Fruit fly (Drosophila melanogaster): ENCODE results near the gene Brd7-9.

The Brd7-9 gene

DNA sequence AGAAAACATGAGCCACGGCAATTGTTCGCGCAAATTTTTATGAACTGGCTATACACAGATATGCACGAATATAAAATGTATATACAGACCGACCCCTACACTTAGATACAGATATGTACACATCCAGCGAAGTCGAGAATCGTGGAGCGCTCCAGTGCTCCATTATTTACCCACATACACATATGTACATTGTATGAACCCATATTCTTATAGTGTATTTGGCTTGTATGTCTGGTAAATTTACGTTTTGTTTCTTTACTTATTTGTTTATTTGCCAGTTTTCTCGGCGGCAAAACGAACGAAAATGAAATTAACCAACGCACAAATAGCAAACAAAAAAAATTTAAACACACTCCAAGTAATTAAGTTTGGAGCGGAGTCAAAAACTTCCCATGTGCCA lies 30.7 kb downstream of the Brd7-9 start (continued):
- TF ChIP-seq luna (GFP tag; optimal IDR thresholded peaks at IDR 0.05) (no peak), crol (GFP tag; IDR thresholded peaks at IDR 0.05) (no peak), HmgZ (tag; optimal IDR thresholded peaks at IDR 0.05) (no peak), CG12744 (GFP tag; optimal IDR thresholded peaks at IDR 0.05) (no peak), HLH4C (GFP tag; IDR thresholded peaks at IDR 0.05; ENCODE audit: partially characterized antibody) (no peak), CG3726 (GFP tag; IDR thresholded peaks at IDR 0.05) (no peak; the same call in 2 of the 3 replicates), crc (GFP tag; optimal IDR thresholded peaks at IDR 0.05) (peak; percentile 3), Atf-2 (GFP tag; optimal IDR thresholded peaks at IDR 0.05) (no peak), sima (GFP tag; optimal IDR thresholded peaks at IDR 0.05) (no peak), eyg (GFP tag; optimal IDR thresholded peaks at IDR 0.05) (peak; percentile 70), CG8388 (GFP tag; optimal IDR thresholded peaks at IDR 0.05) (no peak), Mad (GFP tag; optimal IDR thresholded peaks at IDR 0.05) (no peak), Sox100B (GFP tag; optimal IDR thresholded peaks at IDR 0.05) (no peak), CG1603 (tag; optimal IDR thresholded peaks at IDR 0.05) (peak; percentile 35), ab (GFP tag; optimal IDR thresholded peaks at IDR 0.05) (no peak), CG10147 (GFP tag; optimal IDR thresholded peaks at IDR 0.05) (peak; percentile 64), CG13123 (GFP tag; optimal IDR thresholded peaks at IDR 0.05) (peak; percentile 24), Max (GFP tag; optimal IDR thresholded peaks at IDR 0.05) (peak; percentile 60), Bgb (GFP tag; IDR thresholded peaks at IDR 0.05; ENCODE audit: partially characterized antibody) (no peak), HLHmδ (GFP tag; optimal IDR thresholded peaks at IDR 0.05) (peak; percentile 37), Dref (GFP tag; IDR thresholded peaks at IDR 0.05) (no peak), CG12391 (tag; optimal IDR thresholded peaks at IDR 0.05) (no peak), C15 (GFP tag; IDR thresholded peaks at IDR 0.05) (no peak), hb (GFP tag; IDR thresholded peaks at IDR 0.05; ENCODE audit: partially characterized antibody) (no peak), pan (optimal IDR thresholded peaks at IDR 0.05) (no peak), pan (GFP tag; optimal IDR thresholded peaks at IDR 0.05 in 1 of 2, IDR thresholded peaks at IDR 0.05 in 1 of 2) (peak in 1 of 2 experiments; percentile 43), CG14014 (GFP tag; IDR thresholded peaks at IDR 0.05) (peak; percentile 61; the same call in 1 of the 2 replicates), CG7963 (GFP tag; IDR thresholded peaks at IDR 0.05; ENCODE audit: partially characterized antibody) (no peak), CG12104 (GFP tag; optimal IDR thresholded peaks at IDR 0.05) (peak; percentile 64), HHEX (GFP tag; optimal IDR thresholded peaks at IDR 0.05) (peak; percentile 77), CkIIα-i1 (GFP tag; IDR thresholded peaks at IDR 0.05) (no peak), dimm (GFP tag; IDR thresholded peaks at IDR 0.05) (no peak), tin (GFP tag; optimal IDR thresholded peaks at IDR 0.05) (no peak), Ets65A (GFP tag) (no peak), CG6272 (GFP tag; IDR thresholded peaks at IDR 0.05) (no peak), CG11560 (tag; IDR thresholded peaks at IDR 0.05) (peak; percentile 15; the same call in 1 of the 3 replicates), ssp (GFP tag; IDR thresholded peaks at IDR 0.05) (no peak), CG32767 (GFP tag; IDR thresholded peaks at IDR 0.05) (peak; percentile 46; the same call in 1 of the 2 replicates), CG1792 (GFP tag; optimal IDR thresholded peaks at IDR 0.05) (peak; percentile 67), nerfin-2 (GFP tag; IDR thresholded peaks at IDR 0.05; ENCODE audit: partially characterized antibody) (no peak), her (GFP tag; optimal IDR thresholded peaks at IDR 0.05) (peak; percentile 11), CG11696 (GFP tag; IDR thresholded peaks at IDR 0.05) (no peak), Awh (GFP tag; IDR thresholded peaks at IDR 0.05) (peak; percentile 84), CG3281 (GFP tag; optimal IDR thresholded peaks at IDR 0.05) (peak; percentile 75), Gsc (GFP tag; IDR thresholded peaks at IDR 0.05) (no peak), CG18619 (GFP tag; optimal IDR thresholded peaks at IDR 0.05) (peak; percentile 34), sqz (GFP tag; optimal IDR thresholded peaks at IDR 0.05) (peak; percentile 17), CG8359 (GFP tag; optimal IDR thresholded peaks at IDR 0.05; ENCODE audit: borderline replicate concordance) (peak; percentile 42), CrebB (tag; optimal IDR thresholded peaks at IDR 0.05) (peak; percentile 50), MTF-1 (GFP tag; optimal IDR thresholded peaks at IDR 0.05; ENCODE audit: borderline replicate concordance) (peak; percentile 77), Hmr (GFP tag; optimal IDR thresholded peaks at IDR 0.05) (peak; percentile 65), nmo (GFP tag; optimal IDR thresholded peaks at IDR 0.05) (no peak)
